Worm (Caenorhabditis elegans): Measurements from ENCODE around the gene C01G5.25.

DNA sequence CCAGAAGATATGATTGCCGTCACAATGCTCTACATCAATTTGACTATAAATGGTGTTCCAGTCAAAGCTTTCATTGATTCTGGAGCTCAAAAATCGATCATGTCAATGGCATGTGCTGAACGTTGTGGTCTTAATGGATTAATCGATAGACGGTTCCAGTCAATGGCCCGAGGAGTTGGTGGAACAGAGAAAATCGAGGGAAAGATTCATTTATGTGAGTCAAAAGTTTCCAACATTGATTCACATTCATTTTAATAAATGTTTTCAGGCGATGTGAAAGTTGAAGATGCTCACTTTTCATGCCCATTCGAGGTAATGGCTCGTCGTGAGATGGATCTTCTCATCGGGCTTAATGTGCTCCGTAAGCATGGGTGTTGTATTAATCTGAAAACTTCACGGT is 17.7 kb upstream of the C01G5.25 start:
- TF ChIP-seq mdl-1 (tag; optimal IDR thresholded peaks at IDR 0.05), result no peak
- TF ChIP-seq nhr-11 (tag; optimal IDR thresholded peaks at IDR 0.05), result no peak
